Worm (Caenorhabditis elegans) whole organism, midembryonic: ENCODE results near the gene pqn-31.

ENCODE experiments used
- T22C8.4 ChIP-seq: fragments of 200-800 bp; sonication (Bioruptor generic); IDR thresholded peaks from 2 replicates; pipeline ENCODE4 v1.3.6; 2022; ENCODE audit warnings: missing genetic modification characterization, missing compliant biosample characterization
- ref-1 ChIP-seq: fragments of 200-800 bp; sonication (Bioruptor generic); conservative IDR thresholded peaks from 2 replicates; pipeline ENCODE4 v1.3.6; 2022; ENCODE audit warnings: missing genetic modification reagents, missing genetic modification characterization, missing compliant biosample characterization
- tab-1 ChIP-seq: fragments of 200-800 bp; sonication (Bioruptor generic); IDR thresholded peaks from 2 replicates; pipeline ENCODE4 v1.3.6; 2022; ENCODE audit warnings: missing genetic modification characterization, missing compliant biosample characterization

DNA sequence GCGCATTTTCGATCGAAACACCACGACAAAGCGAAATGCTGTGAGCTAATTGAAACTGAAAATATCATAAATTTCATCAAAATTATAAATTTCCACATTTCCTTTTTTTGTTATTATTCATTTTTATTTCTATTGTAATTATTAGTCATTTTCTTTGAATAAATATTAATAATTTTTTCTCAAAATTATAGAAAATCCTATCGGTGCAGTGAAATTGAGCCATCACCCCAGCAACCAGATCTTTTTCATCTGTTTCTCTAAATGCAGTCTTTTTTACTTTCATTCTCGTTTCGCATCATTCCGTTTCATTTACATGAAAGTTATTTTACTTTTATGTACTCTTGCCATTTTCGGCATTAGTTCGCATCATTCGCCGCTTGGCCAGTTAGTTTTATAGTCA, 12.6 kb downstream of the pqn-31 start, which contains the start of gene F21C10.13:
- no peak for TF ChIP-seq tab-1 (GFP tag; lab: Robert Waterston, UW)
- no peak for TF ChIP-seq T22C8.4 (GFP tag; lab: Robert Waterston, UW)
- TF ChIP-seq ref-1 = no peak
